Fruit fly (Drosophila melanogaster) S2 (cell line): Measurements from ENCODE around the gene eIF4A.

Experiments
- CG8478 ChIP-seq: fragments of >200 bp; optimal IDR thresholded peaks from 2 replicates; lab custom pipeline; 2018
- CTCF ChIP-seq, 2 experiments: fragments of >200 bp; optimal IDR thresholded peaks; 2 replicates each; lab custom pipeline; 2018

DNA sequence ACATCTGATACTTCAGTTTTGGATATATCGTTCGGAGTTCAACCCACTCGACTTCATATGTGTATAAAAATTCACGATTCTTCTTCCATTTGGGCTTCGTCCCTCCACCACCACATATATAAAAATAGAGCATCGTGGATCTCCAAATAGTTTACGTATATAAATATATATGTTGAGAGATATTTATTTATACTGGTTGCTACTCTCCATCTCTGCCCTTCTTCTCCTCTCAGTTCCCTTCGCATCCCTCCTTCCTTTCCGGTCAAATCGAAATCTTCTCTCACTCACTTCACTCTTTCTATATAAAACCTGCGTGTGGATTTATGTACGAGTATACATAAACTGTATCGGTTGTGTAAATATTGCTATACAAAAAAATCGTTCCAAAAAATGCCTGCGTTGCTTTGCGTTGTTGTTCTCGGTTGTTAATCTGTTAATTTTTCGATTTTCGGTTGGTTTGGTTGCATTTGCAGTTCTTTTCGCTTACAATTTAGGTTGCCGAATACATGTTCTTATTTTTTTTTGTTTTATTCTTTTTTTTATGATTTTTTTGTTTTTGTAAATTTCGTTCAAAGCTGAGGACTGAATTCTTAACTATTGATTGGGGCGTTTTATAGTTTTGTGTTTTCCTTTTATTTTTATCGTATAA is 8.9 kb upstream of the eIF4A start:
- TF ChIP-seq CTCF (optimal IDR thresholded peaks at IDR 0.05; lab: Kevin White, UChicago) (no peak), CG8478 (lab: Kevin White, UChicago) (no peak)
